Fruit fly (Drosophila melanogaster) whole organism, prepupa: ENCODE results near the gene Mst87F.

Experiments
- Blimp-1 ChIP-seq: fragments of 200-800 bp; sonication (Bioruptor generic); optimal IDR thresholded peaks from 3 replicates; lab custom pipeline; 2017; ENCODE audit warnings: missing biosample characterization, missing genetic modification characterization, mild to moderate bottlenecking, moderate library complexity, missing genetic modification reagents
- CG10669 ChIP-seq: fragments of 200-800 bp; sonication (Bioruptor generic); optimal IDR thresholded peaks from 3 replicates; lab custom pipeline; 2018; ENCODE audit warnings: missing biosample characterization, mild to moderate bottlenecking, missing genetic modification characterization, moderate library complexity
- CG11294 ChIP-seq: fragments of 200-800 bp; sonication (Bioruptor generic); IDR thresholded peaks from 2 replicates; pipeline ENCODE4 v1.3.6; 2022; ENCODE audit warnings: missing biosample characterization, missing genetic modification characterization
- CG11762 ChIP-seq: fragments of 200-800 bp; sonication (Bioruptor generic); optimal IDR thresholded peaks from 3 replicates; lab custom pipeline; 2016; ENCODE audit warnings: missing biosample characterization, missing genetic modification characterization; ENCODE audit not compliant: insufficient read depth
- CG11902 ChIP-seq: fragments of 200-800 bp; sonication (Bioruptor generic); optimal IDR thresholded peaks from 3 replicates; lab custom pipeline; 2016; ENCODE audit warnings: missing biosample characterization, missing genetic modification characterization
- CG15336 ChIP-seq: fragments of 200-800 bp; sonication (Bioruptor generic); IDR thresholded peaks from 2 replicates; pipeline ENCODE4 v1.3.6; 2022; ENCODE audit warnings: missing biosample characterization, missing genetic modification characterization
- CG16779 ChIP-seq: fragments of 200-800 bp; sonication (Bioruptor generic); optimal IDR thresholded peaks from 3 replicates; lab custom pipeline; 2017; ENCODE audit warnings: missing biosample characterization, mild to moderate bottlenecking, missing genetic modification characterization
- CG3032 ChIP-seq: fragments of 200-800 bp; optimal IDR thresholded peaks from 2 replicates; lab custom pipeline; 2019; ENCODE audit warnings: missing biosample characterization, mild to moderate bottlenecking, missing genetic modification characterization, moderate library complexity
- CG32006 ChIP-seq: fragments of 200-800 bp; sonication (Bioruptor generic); optimal IDR thresholded peaks from 3 replicates; lab custom pipeline; 2017; ENCODE audit warnings: missing biosample characterization, mild to moderate bottlenecking, missing genetic modification characterization
- CG34406 ChIP-seq: fragments of 200-800 bp; sonication (Bioruptor generic); optimal IDR thresholded peaks from 3 replicates; lab custom pipeline; 2016; ENCODE audit warnings: missing biosample characterization, missing genetic modification characterization
- CG3919 ChIP-seq: fragments of 200-800 bp; sonication (Bioruptor generic); optimal IDR thresholded peaks from 3 replicates; lab custom pipeline; 2016; ENCODE audit warnings: missing biosample characterization, missing genetic modification characterization
- CG4318 ChIP-seq: fragments of 200-800 bp; sonication (Bioruptor generic); optimal IDR thresholded peaks from 3 replicates; lab custom pipeline; 2017; ENCODE audit warnings: missing biosample characterization, mild to moderate bottlenecking, missing genetic modification characterization
- CG6163 ChIP-seq: fragments of 200-800 bp; sonication (Bioruptor generic); IDR thresholded peaks from 3 replicates; pipeline ENCODE4 v1.3.6; 2022; ENCODE audit warnings: missing biosample characterization, missing genetic modification characterization
- CG6276 ChIP-seq: fragments of 200-800 bp; sonication (Bioruptor generic); optimal IDR thresholded peaks from 2 replicates; lab custom pipeline; 2017; ENCODE audit warnings: missing biosample characterization, mild to moderate bottlenecking, missing genetic modification characterization
- CG6792 ChIP-seq: fragments of 200-800 bp; sonication (Bioruptor generic); optimal IDR thresholded peaks from 3 replicates; lab custom pipeline; 2016; ENCODE audit warnings: missing biosample characterization, missing genetic modification characterization
- CG6808 ChIP-seq: fragments of 200-800 bp; sonication (Bioruptor generic); optimal IDR thresholded peaks from 3 replicates; lab custom pipeline; 2017; ENCODE audit warnings: missing biosample characterization, missing genetic modification characterization, mild to moderate bottlenecking, moderate library complexity, missing genetic modification reagents
- CG6854 ChIP-seq: fragments of 200-800 bp; sonication (Bioruptor generic); optimal IDR thresholded peaks from 2 replicates; lab custom pipeline; 2017; ENCODE audit warnings: missing biosample characterization, mild to moderate bottlenecking, missing genetic modification characterization
- CG7368 ChIP-seq: fragments of 200-800 bp; sonication (Bioruptor generic); optimal IDR thresholded peaks from 3 replicates; lab custom pipeline; 2016; ENCODE audit warnings: missing biosample characterization, missing genetic modification characterization
- CG8119 ChIP-seq: fragments of 200-800 bp; sonication (Bioruptor generic); IDR thresholded peaks from 3 replicates; pipeline ENCODE4 v1.3.6; 2022; ENCODE audit warnings: missing biosample characterization, missing genetic modification characterization
- CG8319 ChIP-seq: fragments of 200-800 bp; sonication (Bioruptor generic); optimal IDR thresholded peaks from 3 replicates; lab custom pipeline; 2016; ENCODE audit warnings: missing biosample characterization, missing genetic modification characterization
- CG8632 ChIP-seq: fragments of 200-800 bp; sonication (Bioruptor generic); optimal IDR thresholded peaks from 3 replicates; lab custom pipeline; 2016; ENCODE audit warnings: missing biosample characterization, missing genetic modification characterization
- CG9139 ChIP-seq: fragments of 200-800 bp; sonication (Bioruptor generic); optimal IDR thresholded peaks from 3 replicates; lab custom pipeline; 2017; ENCODE audit warnings: missing biosample characterization, mild to moderate bottlenecking, missing genetic modification characterization
- Eip75B ChIP-seq: fragments of 200-800 bp; sonication (Bioruptor generic); optimal IDR thresholded peaks from 3 replicates; lab custom pipeline; 2016; ENCODE audit warnings: missing biosample characterization, missing genetic modification characterization
- Eip78C ChIP-seq: fragments of 200-800 bp; sonication (Bioruptor generic); peaks from one replicate; lab custom pipeline; 2016; ENCODE audit warnings: missing biosample characterization, missing genetic modification characterization
- Ets21C ChIP-seq: fragments of 200-800 bp; sonication (Bioruptor generic); optimal IDR thresholded peaks from 3 replicates; lab custom pipeline; 2016; ENCODE audit warnings: missing biosample characterization, missing genetic modification characterization
- Ets96B ChIP-seq: fragments of 200-800 bp; optimal IDR thresholded peaks from 2 replicates; lab custom pipeline; 2019; ENCODE audit warnings: missing biosample characterization, mild to moderate bottlenecking, missing genetic modification characterization, moderate library complexity
- Gug ChIP-seq: fragments of 200-800 bp; sonication (Bioruptor generic); IDR thresholded peaks from 2 replicates; pipeline ENCODE4 v1.3.6; 2022; ENCODE audit warnings: missing biosample characterization, missing genetic modification characterization
- Hr38 ChIP-seq: sonication (Bioruptor generic); optimal IDR thresholded peaks from 2 replicates; lab custom pipeline; 2016; ENCODE audit warnings: missing biosample characterization, missing genetic modification characterization
- Hr4 ChIP-seq: fragments of 200-800 bp; sonication (Bioruptor generic); optimal IDR thresholded peaks from 3 replicates; lab custom pipeline; 2016; ENCODE audit warnings: missing biosample characterization, missing genetic modification characterization
- Lpt ChIP-seq: fragments of 200-800 bp; sonication (Bioruptor generic); optimal IDR thresholded peaks from 3 replicates; lab custom pipeline; 2016; ENCODE audit warnings: missing biosample characterization, missing genetic modification characterization
- Met ChIP-seq: fragments of 200-800 bp; sonication (Bioruptor generic); optimal IDR thresholded peaks from 3 replicates; lab custom pipeline; 2016; ENCODE audit warnings: missing biosample characterization, missing genetic modification characterization
- OdsH ChIP-seq: fragments of 200-800 bp; sonication (Bioruptor generic); optimal IDR thresholded peaks from 3 replicates; lab custom pipeline; 2016; ENCODE audit warnings: missing biosample characterization, missing genetic modification characterization
- Smox ChIP-seq: fragments of 200-800 bp; sonication (Bioruptor generic); optimal IDR thresholded peaks from 3 replicates; lab custom pipeline; 2016; ENCODE audit warnings: missing biosample characterization, missing genetic modification characterization
- Sox15 ChIP-seq: fragments of 200-800 bp; sonication (Bioruptor generic); optimal IDR thresholded peaks from 3 replicates; lab custom pipeline; 2016; ENCODE audit warnings: missing biosample characterization, missing genetic modification characterization
- achi ChIP-seq: fragments of 200-800 bp; sonication (Bioruptor generic); optimal IDR thresholded peaks from 3 replicates; lab custom pipeline; 2016; ENCODE audit warnings: missing biosample characterization, missing genetic modification characterization
- acj6 ChIP-seq: fragments of 200-800 bp; sonication (Bioruptor generic); optimal IDR thresholded peaks from 3 replicates; lab custom pipeline; 2016; ENCODE audit warnings: missing biosample characterization, missing genetic modification characterization
- cyc ChIP-seq: fragments of 200-800 bp; sonication (Bioruptor generic); optimal IDR thresholded peaks from 3 replicates; lab custom pipeline; 2016; ENCODE audit warnings: missing biosample characterization, missing genetic modification characterization
- dsx ChIP-seq: fragments of 200-800 bp; optimal IDR thresholded peaks from 3 replicates; lab custom pipeline; 2019; ENCODE audit warnings: missing biosample characterization, mild to moderate bottlenecking, missing genetic modification characterization, moderate library complexity; ENCODE audit not compliant: poor library complexity, severe bottlenecking
- esn ChIP-seq: fragments of 200-800 bp; sonication (Bioruptor generic); optimal IDR thresholded peaks from 2 replicates; lab custom pipeline; 2016; ENCODE audit warnings: missing biosample characterization, mild to moderate bottlenecking, missing genetic modification characterization, moderate library complexity
- fd59A ChIP-seq: fragments of 200-800 bp; sonication (Bioruptor generic); optimal IDR thresholded peaks from 2 replicates; lab custom pipeline; 2017; ENCODE audit warnings: missing biosample characterization, mild to moderate bottlenecking, missing genetic modification characterization, missing genetic modification reagents
- fkh ChIP-seq: fragments of 200-800 bp; sonication (Bioruptor generic); optimal IDR thresholded peaks from 3 replicates; lab custom pipeline; 2017; ENCODE audit warnings: missing biosample characterization, mild to moderate bottlenecking, missing genetic modification characterization, moderate library complexity
- net ChIP-seq: fragments of 200-800 bp; sonication (Bioruptor generic); optimal IDR thresholded peaks from 3 replicates; lab custom pipeline; 2016; ENCODE audit warnings: missing biosample characterization, missing genetic modification characterization
- spab ChIP-seq: fragments of 200-800 bp; sonication (Bioruptor generic); optimal IDR thresholded peaks from 2 replicates; lab custom pipeline; 2017; ENCODE audit warnings: missing biosample characterization, mild to moderate bottlenecking, missing genetic modification characterization, missing genetic modification reagents
- svp ChIP-seq: fragments of 200-800 bp; sonication (Bioruptor generic); peaks from one replicate; lab custom pipeline; 2016; ENCODE audit warnings: missing biosample characterization, missing genetic modification characterization
- topi ChIP-seq: fragments of 200-800 bp; sonication (Bioruptor generic); optimal IDR thresholded peaks from 3 replicates; lab custom pipeline; 2016; ENCODE audit warnings: missing biosample characterization, missing genetic modification characterization
- vri ChIP-seq: fragments of 200-800 bp; sonication (Bioruptor generic); optimal IDR thresholded peaks from 3 replicates; lab custom pipeline; 2016; ENCODE audit warnings: missing biosample characterization, mild to moderate bottlenecking, missing genetic modification characterization

The Mst87F gene

dm6 chr3R:13788224-13788623 is 39.6 kb downstream of the Mst87F start:
- TF ChIP-seq Eip78C (GFP tag; lab: Kevin White, UChicago) (peak; percentile 41), Ets21C (GFP tag; lab: Kevin White, UChicago) (no peak), CG6276 (GFP tag; lab: Kevin White, UChicago) (peak; percentile 52), CG8632 (no peak), CG4318 (peak; percentile 41), OdsH (GFP tag; lab: Kevin White, UChicago) (peak; percentile 33), CG9139 (GFP tag; lab: Kevin White, UChicago) (no peak), Hr4 (GFP tag; lab: Kevin White, UChicago) (peak; percentile 18), CG32006 (GFP tag; lab: Kevin White, UChicago) (peak; percentile 68), Smox (GFP tag; lab: Kevin White, UChicago) (no peak), acj6 (GFP tag; lab: Kevin White, UChicago) (peak; percentile 22), Lpt (GFP tag; lab: Kevin White, UChicago) (peak; percentile 0), CG8119 (peak; percentile 47), Sox15 (GFP tag; lab: Kevin White, UChicago) (no peak)

- TF ChIP-seq CG6854 (GFP tag; lab: Kevin White, UChicago) (peak; percentile 87), achi (GFP tag; lab: Kevin White, UChicago) (no peak), Met (GFP tag; lab: Kevin White, UChicago) (no peak), CG34406 (no peak), CG6163 (GFP tag; lab: Robert Waterston, UW) (peak; percentile 58; the same call in 1 of the 3 replicates), CG3032 (tag; lab: Kevin White, UChicago) (no peak), CG15336 (GFP tag; lab: Robert Waterston, UW) (no peak), vri (GFP tag; lab: Kevin White, UChicago) (no peak), dsx (GFP tag; lab: Kevin White, UChicago) (no peak), CG11294 (GFP tag; lab: Robert Waterston, UW) (no peak), CG32006 (GFP tag; lab: Kevin White, UChicago) (no peak), CG6276 (GFP tag; lab: Kevin White, UChicago) (no peak), Gug (no peak), Hr38 (no peak), Ets96B (tag; lab: Kevin White, UChicago) (no peak), acj6 (GFP tag; lab: Kevin White, UChicago) (no peak), spab (GFP tag; lab: Kevin White, UChicago) (no peak), svp (GFP tag; lab: Kevin White, UChicago) (no peak), OdsH (GFP tag; lab: Kevin White, UChicago) (no peak), Blimp-1 (GFP tag; lab: Kevin White, UChicago) (peak; percentile 1), CG11902 (GFP tag; lab: Kevin White, UChicago) (no peak), fkh (no peak), Eip75B (GFP tag; lab: Kevin White, UChicago) (peak; percentile 54), topi (GFP tag; lab: Kevin White, UChicago) (no peak), fd59A (no peak), cyc (GFP tag; lab: Kevin White, UChicago) (no peak), CG6808 (GFP tag; lab: Kevin White, UChicago) (no peak), esn (GFP tag; lab: Kevin White, UChicago) (no peak), Smox (GFP tag; lab: Kevin White, UChicago) (no peak), Eip78C (GFP tag; lab: Kevin White, UChicago) (peak; percentile 29), CG8319 (GFP tag; lab: Kevin White, UChicago) (no peak), CG11762 (GFP tag; lab: Kevin White, UChicago) (no peak), net (GFP tag; lab: Kevin White, UChicago) (no peak), Lpt (GFP tag; lab: Kevin White, UChicago) (no peak), CG7368 (GFP tag; lab: Kevin White, UChicago) (no peak), CG16779 (tag; lab: Kevin White, UChicago) (no peak), CG10669 (no peak), CG6792 (GFP tag; lab: Kevin White, UChicago) (no peak), CG3919 (GFP tag; lab: Kevin White, UChicago) (no peak)
Observed at dm6 chr3R:13785895-13786294, 41.9 kb downstream of the Mst87F start.
